Fruit fly (Drosophila melanogaster): ENCODE data around the gene CG14143.

CG14143 gene

dm6 chr3L:11089805-11090440 is 44.9 kb upstream of the CG14143 start (continued):
- peak; percentile 39 for TF ChIP-seq CG9797 (GFP tag; optimal IDR thresholded peaks at IDR 0.05)
- TF ChIP-seq CHES-1-like (GFP tag; optimal IDR thresholded peaks at IDR 0.05): peak; percentile 75
- TF ChIP-seq CG7556 (GFP tag; optimal IDR thresholded peaks at IDR 0.05): peak; percentile 98
- peak; percentile 35 for TF ChIP-seq Sry-δ (GFP tag; optimal IDR thresholded peaks at IDR 0.05)
- TF ChIP-seq CG7786 (GFP tag; optimal IDR thresholded peaks at IDR 0.05): peak; percentile 63
- peak; percentile 86 for TF ChIP-seq run (tag; optimal IDR thresholded peaks at IDR 0.05)
- TF ChIP-seq Sry-β (GFP tag; optimal IDR thresholded peaks at IDR 0.05): peak; percentile 67
- peak; percentile 49; the same call in 1 of the 2 replicates for TF ChIP-seq Doc2 (GFP tag; IDR thresholded peaks at IDR 0.05)
- peak; percentile 93 for TF ChIP-seq D19A (tag; optimal IDR thresholded peaks at IDR 0.05)
- peak; percentile 86 for TF ChIP-seq CG4360 (GFP tag; IDR thresholded peaks at IDR 0.05)
- peak; percentile 80 for TF ChIP-seq esg (GFP tag; conservative IDR thresholded peaks at IDR 0.05)
- peak; percentile 75 for TF ChIP-seq Optix (GFP tag; IDR thresholded peaks at IDR 0.05)
- peak; percentile 75 for TF ChIP-seq psq (GFP tag; optimal IDR thresholded peaks at IDR 0.05)
- peak; percentile 86 for TF ChIP-seq ATbp (GFP tag; optimal IDR thresholded peaks at IDR 0.05)
- TF ChIP-seq Abd-B (GFP tag; optimal IDR thresholded peaks at IDR 0.05): peak; percentile 79
- peak; percentile 96 for TF ChIP-seq nmo (GFP tag; optimal IDR thresholded peaks at IDR 0.05)
- peak; percentile 10 for TF ChIP-seq abd-A (tag; optimal IDR thresholded peaks at IDR 0.05)
- TF ChIP-seq CG14441 (GFP tag; IDR thresholded peaks at IDR 0.05): peak; percentile 73; the same call in 1 of the 2 replicates
- peak; percentile 47 for TF ChIP-seq CG12942 (GFP tag; optimal IDR thresholded peaks at IDR 0.05)
- TF ChIP-seq CG9876 (GFP tag; optimal IDR thresholded peaks at IDR 0.05): peak; percentile 23
- 0 out of 2 replicates have a peak, but pooled peaks have one; percentile 8 for TF ChIP-seq toy (GFP tag; IDR thresholded peaks at IDR 0.05)
- peak; percentile 75 for TF ChIP-seq pum (GFP tag; optimal IDR thresholded peaks at IDR 0.05)
- TF ChIP-seq CG13287 (GFP tag; IDR thresholded peaks at IDR 0.05; ENCODE audit: partially characterized antibody): peak; percentile 47; the same call in 1 of the 2 replicates
- TF ChIP-seq stc (GFP tag; IDR thresholded peaks at IDR 0.05): peak; percentile 69
- peak; percentile 46 for TF ChIP-seq CG11696 (GFP tag; IDR thresholded peaks at IDR 0.05)
- 0 out of 3 replicates have a peak, but pooled peaks have one; percentile 39 for TF ChIP-seq C15 (GFP tag; IDR thresholded peaks at IDR 0.05)
- peak; percentile 27 to 62 for TF ChIP-seq crp (GFP tag; optimal IDR thresholded peaks at IDR 0.05)
- TF ChIP-seq CG3847 (GFP tag; IDR thresholded peaks at IDR 0.05): peak; percentile 65
- peak; percentile 89 for TF ChIP-seq dmrt11E (tag; optimal IDR thresholded peaks at IDR 0.05)
- peak; percentile 87 for TF ChIP-seq CG1602 (GFP tag; optimal IDR thresholded peaks at IDR 0.05)
- TF ChIP-seq NFAT (GFP tag; IDR thresholded peaks at IDR 0.05): no peak
- peak; percentile 68 for TF ChIP-seq CG6765 (GFP tag; optimal IDR thresholded peaks at IDR 0.05)
- TF ChIP-seq Hand (GFP tag; optimal IDR thresholded peaks at IDR 0.05): peak; percentile 82
- TF ChIP-seq Nf-YC (tag; optimal IDR thresholded peaks at IDR 0.05): peak; percentile 84
- peak; percentile 36 for TF ChIP-seq ap (GFP tag; IDR thresholded peaks at IDR 0.05)
- TF ChIP-seq pzg (GFP tag; optimal IDR thresholded peaks at IDR 0.05): no peak
- TF ChIP-seq NK7.1 (GFP tag; optimal IDR thresholded peaks at IDR 0.05): peak; percentile 79
- peak; percentile 51; the same call in 1 of the 2 replicates for TF ChIP-seq dati (GFP tag; IDR thresholded peaks at IDR 0.05)
- peak; percentile 39 for TF ChIP-seq p53 (GFP tag; optimal IDR thresholded peaks at IDR 0.05)
- TF ChIP-seq lbe (GFP tag; optimal IDR thresholded peaks at IDR 0.05): peak; percentile 66
- TF ChIP-seq B-H2 (GFP tag; optimal IDR thresholded peaks at IDR 0.05): no peak
- no peak for TF ChIP-seq Trl (optimal IDR thresholded peaks at IDR 0.05)
- TF ChIP-seq Trl (GFP tag; optimal IDR thresholded peaks at IDR 0.05): peak; percentile 81
- peak; percentile 22 for TF ChIP-seq gro (GFP tag; optimal IDR thresholded peaks at IDR 0.05)
- TF ChIP-seq CG33557 (GFP tag; optimal IDR thresholded peaks at IDR 0.05): peak; percentile 85
- peak; percentile 87 for TF ChIP-seq CG12104 (GFP tag; optimal IDR thresholded peaks at IDR 0.05)
- TF ChIP-seq ERR (GFP tag; optimal IDR thresholded peaks at IDR 0.05): no peak
- peak; percentile 82 for TF ChIP-seq Ada2b (GFP tag; IDR thresholded peaks at IDR 0.05)
- TF ChIP-seq fu2 (GFP tag; optimal IDR thresholded peaks at IDR 0.05): peak; percentile 51
- TF ChIP-seq D (optimal IDR thresholded peaks at IDR 0.05): no peak
- TF ChIP-seq D (GFP tag; optimal IDR thresholded peaks at IDR 0.05): peak; percentile 87

Measured in whole organism, embryonic.